Worm (Caenorhabditis elegans) whole organism, L1 larva: ENCODE results near the gene spig-8.

Experiments used
- C04F5.9 ChIP-seq: sonication (generic microtip); optimal IDR thresholded peaks from 2 replicates; lab custom pipeline; 2016; ENCODE audit warnings: missing genetic modification characterization, missing compliant biosample characterization
- alr-1 ChIP-seq: fragments of 200-800 bp; sonication (Bioruptor generic); optimal IDR thresholded peaks from 2 replicates; lab custom pipeline; 2018; ENCODE audit warnings: borderline replicate concordance, mild to moderate bottlenecking, missing genetic modification characterization, missing compliant biosample characterization
- blmp-1 ChIP-seq: fragments of 150-350 bp; optimal IDR thresholded peaks from 2 replicates; lab custom pipeline; 2014; ENCODE audit warnings: missing biosample characterization, missing genetic modification characterization
- elt-3 ChIP-seq, 6 experiments: fragments of 150-350 bp in 1 of 6; sonication (generic microtip); optimal IDR thresholded peaks; 2 replicates each; lab custom pipeline; 2017 to 2018; ENCODE audit warnings: missing biosample characterization in 6 of 6, missing genetic modification characterization in 6 of 6, inconsistent platforms in 1 of 6
- fkh-10 ChIP-seq: sonication (generic microtip); optimal IDR thresholded peaks from 2 replicates; lab custom pipeline; 2017; ENCODE audit warnings: missing biosample characterization, missing genetic modification reagents, missing genetic modification characterization
- fkh-8 ChIP-seq: sonication (generic microtip); optimal IDR thresholded peaks from 2 replicates; lab custom pipeline; 2016; ENCODE audit warnings: mild to moderate bottlenecking, missing genetic modification characterization, missing compliant biosample characterization
- nhr-19 ChIP-seq: fragments of 200-800 bp; sonication (Bioruptor generic); conservative IDR thresholded peaks from 2 replicates; pipeline ENCODE4 v1.3.6; 2022; ENCODE audit warnings: missing genetic modification characterization, missing compliant biosample characterization
- pqm-1 ChIP-seq: sonication (generic microtip); optimal IDR thresholded peaks from 3 replicates; lab custom pipeline; 2017; ENCODE audit warnings: missing biosample characterization, missing genetic modification characterization
- sox-4 ChIP-seq: sonication (generic microtip); optimal IDR thresholded peaks from 2 replicates; lab custom pipeline; 2016; ENCODE audit warnings: missing genetic modification characterization, missing compliant biosample characterization
- tbx-2 ChIP-seq: sonication (generic microtip); optimal IDR thresholded peaks from 2 replicates; lab custom pipeline; 2016; ENCODE audit warnings: missing genetic modification characterization, missing compliant biosample characterization
- unc-62 ChIP-seq: fragments of 150-350 bp; optimal IDR thresholded peaks from 2 replicates; lab custom pipeline; 2014; ENCODE audit warnings: missing biosample characterization, missing genetic modification reagents, missing genetic modification characterization
- unc-98 ChIP-seq: fragments of 200-800 bp; sonication (Bioruptor generic); IDR thresholded peaks from 2 replicates; pipeline ENCODE4 v1.3.6; 2022; ENCODE audit warnings: missing genetic modification characterization, missing compliant biosample characterization
- ztf-4 ChIP-seq: fragments of 150-350 bp; optimal IDR thresholded peaks from 2 replicates; lab custom pipeline; 2014; ENCODE audit warnings: missing biosample characterization, missing genetic modification characterization

- TF ChIP-seq ztf-4 (tag; lab: Kevin White, UChicago) (no peak), unc-62 (no peak), fkh-10 (no peak), nhr-19 (GFP tag; lab: Robert Waterston, UW) (no peak), unc-98 (no peak), pqm-1 (tag; lab: Kevin White, UChicago) (no peak), sox-4 (tag; lab: Kevin White, UChicago) (no peak), tbx-2 (no peak), alr-1 (no peak), C04F5.9 (tag; lab: Kevin White, UChicago) (no peak), elt-3 (tag; optimal IDR thresholded peaks at IDR 0.05; lab: Kevin White, UChicago) (no peak), blmp-1 (no peak), fkh-8 (tag; lab: Kevin White, UChicago) (no peak)
Measured at ce11 chrV:7012617-7013016, 42.1 kb upstream of the spig-8 start, which contains the start of gene srw-127.
